Worm (Caenorhabditis elegans) whole organism, midembryonic: ENCODE measurements around the gene C28H8.7.

Experiments
- T22C8.4 ChIP-seq: fragments of 200-800 bp; sonication (Bioruptor generic); IDR thresholded peaks from 2 replicates; pipeline ENCODE4 v1.3.6; 2022; ENCODE audit warnings: missing genetic modification characterization, missing compliant biosample characterization
- cog-1 ChIP-seq: sonication (generic microtip); optimal IDR thresholded peaks from 2 replicates; lab custom pipeline; 2016; ENCODE audit warnings: missing genetic modification characterization, missing compliant biosample characterization
- flt-1 ChIP-seq: fragments of 200-800 bp; sonication (Bioruptor generic); IDR thresholded peaks from 2 replicates; pipeline ENCODE4 v1.3.6; 2022; ENCODE audit warnings: missing genetic modification characterization, missing compliant biosample characterization
- klf-2 ChIP-seq: fragments of 200-800 bp; sonication (Bioruptor generic); conservative IDR thresholded peaks from 2 replicates; pipeline ENCODE4 v1.3.6; 2022; ENCODE audit warnings: missing genetic modification reagents, missing genetic modification characterization, missing compliant biosample characterization
- med-1 ChIP-seq: sonication (generic microtip); optimal IDR thresholded peaks from 2 replicates; lab custom pipeline; 2017; ENCODE audit warnings: missing genetic modification characterization, mild to moderate bottlenecking, missing compliant biosample characterization, antibody characterized with exemption, missing genetic modification reagents; ENCODE audit not compliant: insufficient read depth
- ref-1 ChIP-seq: fragments of 200-800 bp; sonication (Bioruptor generic); conservative IDR thresholded peaks from 2 replicates; pipeline ENCODE4 v1.3.6; 2022; ENCODE audit warnings: missing genetic modification reagents, missing genetic modification characterization, missing compliant biosample characterization
- tab-1 ChIP-seq: fragments of 200-800 bp; sonication (Bioruptor generic); IDR thresholded peaks from 2 replicates; pipeline ENCODE4 v1.3.6; 2022; ENCODE audit warnings: missing genetic modification characterization, missing compliant biosample characterization
- ztf-23 ChIP-seq: fragments of 200-800 bp; sonication (Bioruptor generic); IDR thresholded peaks from 2 replicates; pipeline ENCODE4 v1.3.6; 2022; ENCODE audit warnings: missing genetic modification reagents, missing genetic modification characterization, missing compliant biosample characterization
- ztf-29 ChIP-seq: fragments of 200-800 bp; sonication (Bioruptor generic); IDR thresholded peaks from 2 replicates; pipeline ENCODE4 v1.3.6; 2022; ENCODE audit warnings: missing genetic modification reagents, missing genetic modification characterization, missing compliant biosample characterization

C28H8.7 gene

DNA sequence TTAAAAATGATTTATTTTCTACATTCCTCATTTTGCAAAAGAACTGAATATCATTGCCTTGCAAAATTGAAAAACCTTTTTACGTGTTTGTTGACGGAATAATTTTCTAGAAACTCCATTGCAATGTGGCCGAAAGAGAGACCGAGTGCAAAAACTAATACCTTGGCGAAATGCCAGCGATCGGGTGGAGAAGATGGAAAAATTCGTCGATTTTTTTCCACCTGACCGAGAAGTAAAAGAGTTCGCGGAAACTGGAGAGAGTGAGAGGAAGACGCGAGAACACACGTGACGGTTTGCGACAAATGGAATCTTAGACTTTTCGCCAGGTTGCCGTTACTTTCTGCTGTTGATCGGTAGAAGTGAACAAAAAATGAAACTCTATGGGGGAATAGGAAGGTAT, 45.1 kb downstream of the C28H8.7 start:
- TF ChIP-seq ref-1 (GFP tag; lab: Robert Waterston, UW) (no peak), tab-1 (GFP tag; lab: Robert Waterston, UW) (no peak), T22C8.4 (GFP tag; lab: Robert Waterston, UW) (no peak), ztf-23 (no peak), flt-1 (GFP tag; lab: Robert Waterston, UW) (no peak), cog-1 (tag; lab: Kevin White, UChicago) (no peak), med-1 (no peak), klf-2 (GFP tag; lab: Robert Waterston, UW) (no peak), ztf-29 (GFP tag; lab: Robert Waterston, UW) (no peak)

DNA sequence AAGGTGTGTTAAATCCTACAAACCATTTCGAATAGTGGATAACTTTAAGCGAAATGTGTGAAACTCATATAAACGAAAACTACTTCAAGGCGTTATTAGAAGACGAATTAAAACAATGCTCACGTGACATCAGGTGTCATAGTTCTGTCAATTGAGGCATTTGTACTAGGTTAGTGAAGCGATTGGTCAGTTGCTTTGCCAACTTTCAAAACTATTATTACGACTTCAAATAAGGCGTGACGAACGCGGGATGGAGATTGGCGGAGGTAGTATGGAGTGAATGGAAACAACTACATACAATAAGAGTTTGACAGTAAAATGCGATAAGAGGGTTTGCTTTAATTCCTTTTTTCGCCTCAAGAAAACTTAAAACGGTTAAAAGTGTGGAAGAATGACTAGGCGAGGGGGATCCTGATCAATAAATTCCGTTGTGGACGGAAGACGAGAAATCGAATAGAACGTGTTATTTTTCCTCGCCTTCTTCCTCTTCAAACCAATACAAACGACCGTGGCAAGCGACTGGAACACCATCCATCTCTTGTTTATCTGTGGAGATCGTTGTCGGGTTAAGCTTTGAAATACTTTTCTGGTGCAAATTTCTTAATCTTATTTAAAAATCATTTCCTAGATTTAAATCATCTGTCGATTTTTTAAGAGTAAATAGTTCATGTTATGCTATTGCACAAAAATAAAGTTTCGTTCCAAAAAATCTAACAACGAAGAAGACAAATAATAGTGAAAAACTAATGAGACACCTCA, 45.8 kb downstream of the C28H8.7 start:
- no peak for TF ChIP-seq ztf-29 (GFP tag; lab: Robert Waterston, UW)
- TF ChIP-seq med-1 = no peak
- TF ChIP-seq T22C8.4 (GFP tag; lab: Robert Waterston, UW) = no peak
- no peak for TF ChIP-seq ref-1 (GFP tag; lab: Robert Waterston, UW)
- no peak for TF ChIP-seq tab-1 (GFP tag; lab: Robert Waterston, UW)
- no peak for TF ChIP-seq ztf-23
- TF ChIP-seq cog-1 (tag; lab: Kevin White, UChicago) = no peak
- no peak for TF ChIP-seq klf-2 (GFP tag; lab: Robert Waterston, UW)
- TF ChIP-seq flt-1 (GFP tag; lab: Robert Waterston, UW) = no peak

DNA sequence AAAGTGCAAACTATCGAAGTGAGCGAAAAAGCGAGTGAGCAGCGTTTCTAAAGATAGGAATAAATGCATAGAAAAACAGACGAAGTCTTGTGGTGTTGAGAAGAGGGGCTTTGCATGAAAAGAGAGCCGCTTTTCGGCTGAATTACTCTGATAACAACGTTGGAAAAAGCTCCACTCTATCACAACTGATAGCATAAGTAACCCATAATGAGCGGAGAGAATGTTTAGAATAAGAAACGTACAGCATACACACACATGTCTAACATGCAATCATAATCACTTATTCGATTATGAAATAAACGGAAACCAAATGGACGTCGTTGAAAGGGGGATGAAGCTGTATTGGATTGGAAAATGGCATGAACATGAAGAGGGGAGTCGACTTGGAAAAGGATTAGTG, 46.5 kb downstream of the C28H8.7 start:
- no peak for TF ChIP-seq ztf-29 (GFP tag; lab: Robert Waterston, UW)
- TF ChIP-seq T22C8.4 (GFP tag; lab: Robert Waterston, UW) = no peak
- TF ChIP-seq ztf-23 = no peak

DNA sequence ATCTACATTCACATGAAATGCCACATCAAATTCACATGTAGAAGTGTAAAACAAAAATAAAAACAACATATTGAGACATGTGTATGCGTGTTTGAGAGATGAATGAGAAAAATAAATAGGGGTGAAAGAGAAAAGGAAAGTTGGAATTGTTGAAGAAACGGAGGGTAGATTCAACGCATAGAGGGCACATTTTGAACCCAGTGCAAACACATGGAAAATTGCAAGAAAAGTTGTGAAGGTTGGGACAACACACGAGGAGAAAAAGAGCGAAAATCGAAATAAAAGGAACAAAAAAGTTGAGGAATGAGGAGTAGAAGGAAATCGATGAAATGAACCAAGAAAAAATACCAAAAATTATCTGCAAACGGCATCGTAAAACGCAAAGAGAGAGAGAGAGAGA, 47.2 kb downstream of the C28H8.7 start:
- TF ChIP-seq ztf-29 (GFP tag; lab: Robert Waterston, UW) = no peak
- TF ChIP-seq med-1 = no peak
- TF ChIP-seq T22C8.4 (GFP tag; lab: Robert Waterston, UW) = no peak
- TF ChIP-seq tab-1 (GFP tag; lab: Robert Waterston, UW) = no peak
- no peak for TF ChIP-seq flt-1 (GFP tag; lab: Robert Waterston, UW)
- TF ChIP-seq klf-2 (GFP tag; lab: Robert Waterston, UW) = no peak
- no peak for TF ChIP-seq ref-1 (GFP tag; lab: Robert Waterston, UW)
- TF ChIP-seq cog-1 (tag; lab: Kevin White, UChicago) = no peak
- no peak for TF ChIP-seq ztf-23

DNA sequence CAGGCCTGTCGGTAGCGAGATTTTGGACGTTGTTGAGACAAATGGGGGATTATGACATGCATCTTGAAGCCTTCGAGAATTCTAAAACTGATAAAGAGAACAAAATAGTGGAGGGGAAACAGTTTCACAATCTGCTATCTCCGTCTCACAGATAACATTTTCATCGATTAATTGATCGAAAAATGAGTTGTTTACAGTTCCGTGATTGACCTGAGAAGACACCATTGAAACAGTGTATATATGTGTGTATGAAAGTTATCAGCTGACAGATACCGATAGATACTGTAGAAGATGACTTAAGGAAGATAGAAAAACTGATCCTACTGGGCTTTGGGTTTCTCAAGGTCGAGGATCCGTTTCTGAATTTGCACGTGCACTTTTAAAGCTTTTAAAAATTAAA, 47.6 kb downstream of the C28H8.7 start:
- TF ChIP-seq cog-1 (tag; lab: Kevin White, UChicago) (no peak), ref-1 (GFP tag; lab: Robert Waterston, UW) (no peak), klf-2 (GFP tag; lab: Robert Waterston, UW) (no peak), flt-1 (GFP tag; lab: Robert Waterston, UW) (no peak)

DNA sequence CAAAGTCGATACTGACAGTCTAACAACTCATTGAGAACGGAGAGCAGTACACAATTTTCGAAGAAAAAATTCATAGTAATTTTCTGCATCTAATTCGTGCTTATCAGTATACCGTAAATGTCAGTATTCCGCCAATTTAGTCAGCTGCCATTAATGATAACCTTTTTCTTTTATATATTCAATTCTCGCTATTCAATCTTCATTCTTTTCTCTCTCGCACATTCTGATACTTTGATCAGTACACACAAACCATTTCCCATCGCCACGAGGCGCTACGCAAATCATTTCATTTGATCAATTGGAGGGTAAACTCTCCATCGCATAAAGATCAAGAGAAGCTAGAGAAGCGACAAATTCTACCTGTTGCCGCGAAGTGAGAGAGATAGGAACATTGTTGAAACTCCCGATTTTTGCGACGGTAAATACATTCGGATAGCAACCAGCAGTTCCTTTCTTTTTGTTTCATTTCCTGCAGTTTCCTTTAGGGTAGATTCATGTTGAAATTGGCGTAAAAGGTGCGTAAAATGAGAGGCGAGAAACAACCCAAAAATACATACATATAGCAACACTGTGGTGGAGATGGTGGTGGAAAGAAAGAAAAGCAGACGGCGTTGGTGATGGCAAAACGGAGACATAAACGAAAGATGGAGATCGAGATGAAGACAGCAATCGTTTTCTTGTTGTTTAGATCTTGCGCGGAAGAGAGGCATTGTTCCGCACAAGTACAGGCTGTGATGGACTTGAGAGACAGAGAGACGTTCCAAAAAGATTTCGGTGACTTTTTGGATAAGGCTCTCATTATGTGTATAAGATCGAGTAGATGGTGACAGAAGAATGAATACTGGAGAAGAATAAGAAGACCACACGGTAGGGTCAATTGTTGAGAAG, 48.4 kb downstream of the C28H8.7 start:
- TF ChIP-seq flt-1 (GFP tag; lab: Robert Waterston, UW) = no peak

DNA sequence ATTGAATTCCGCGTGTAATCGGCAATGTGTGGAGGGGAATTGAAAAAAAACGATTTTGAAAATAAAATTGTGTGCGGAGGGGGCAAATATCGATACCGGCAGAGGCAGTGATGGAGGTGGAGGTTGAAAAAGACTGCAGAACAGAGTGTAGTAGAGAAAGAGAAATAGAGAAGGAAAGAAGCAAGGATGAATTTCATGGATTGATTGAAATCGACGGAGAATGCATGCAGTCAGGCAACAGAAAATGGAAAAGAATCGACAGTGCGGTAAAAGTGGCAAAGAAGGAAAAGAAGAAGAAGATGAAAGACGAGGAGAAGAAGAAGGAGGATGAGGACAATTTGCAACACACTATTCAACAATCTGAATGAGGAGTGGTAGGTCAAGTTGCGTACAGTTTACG, 50.0 kb downstream of the C28H8.7 start, which contains the start of gene W04D12.1:
TSS of gene W04D12.1 (plus strand) at position 111 of the 400 bp plus-strand sequence.
- TF ChIP-seq ztf-29 (GFP tag; lab: Robert Waterston, UW) (no peak), flt-1 (GFP tag; lab: Robert Waterston, UW) (no peak), med-1 (no peak), ztf-23 (no peak), cog-1 (tag; lab: Kevin White, UChicago) (no peak), klf-2 (GFP tag; lab: Robert Waterston, UW) (no peak), T22C8.4 (GFP tag; lab: Robert Waterston, UW) (no peak), ref-1 (GFP tag; lab: Robert Waterston, UW) (no peak), tab-1 (GFP tag; lab: Robert Waterston, UW) (no peak)

DNA sequence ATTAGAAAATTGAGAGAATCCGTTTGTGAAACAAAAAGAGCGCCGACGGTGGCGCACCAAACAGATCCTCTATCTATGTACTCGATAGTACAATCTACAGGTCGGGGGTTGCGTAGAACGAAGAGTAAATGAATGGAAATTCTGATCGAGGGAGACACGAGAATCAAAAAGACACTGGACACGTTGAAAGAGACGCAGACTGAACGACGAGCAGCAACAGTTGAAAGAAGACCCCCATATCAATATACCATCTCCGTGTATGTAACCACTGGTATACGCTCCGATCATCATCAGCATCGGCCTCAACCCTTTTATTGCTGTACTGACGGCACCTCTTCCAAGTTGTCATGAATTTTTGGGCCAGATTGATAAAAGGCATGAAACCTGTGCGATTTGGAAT, 50.5 kb downstream of the C28H8.7 start:
- TF ChIP-seq ztf-23 (no peak), tab-1 (GFP tag; lab: Robert Waterston, UW) (no peak), ref-1 (GFP tag; lab: Robert Waterston, UW) (no peak), ztf-29 (GFP tag; lab: Robert Waterston, UW) (no peak), cog-1 (tag; lab: Kevin White, UChicago) (no peak), T22C8.4 (GFP tag; lab: Robert Waterston, UW) (no peak), flt-1 (GFP tag; lab: Robert Waterston, UW) (no peak), klf-2 (GFP tag; lab: Robert Waterston, UW) (no peak), med-1 (no peak)
